Fruit fly (Drosophila melanogaster) whole organism, embryonic: ENCODE measurements around the gene CG5498.

Experiments used
- B-H1 ChIP-seq: fragments of 200-800 bp; sonication (Bioruptor generic); IDR thresholded peaks from 3 replicates; pipeline ENCODE4 v1.3.6; 2022; ENCODE audit warnings: missing biosample characterization, missing genetic modification characterization
- C15 ChIP-seq: fragments of 200-800 bp; sonication (Bioruptor generic); IDR thresholded peaks from 3 replicates; pipeline ENCODE4 v1.3.6; 2022; ENCODE audit warnings: missing biosample characterization, missing genetic modification characterization
- CG10209 ChIP-seq: fragments of 200-800 bp; sonication (Bioruptor generic); optimal IDR thresholded peaks from 3 replicates; lab custom pipeline; 2017; ENCODE audit warnings: missing biosample characterization, mild to moderate bottlenecking, missing genetic modification characterization, missing genetic modification reagents
- CG10366 ChIP-seq: fragments of 200-800 bp; sonication (Bioruptor generic); IDR thresholded peaks from 2 replicates; pipeline ENCODE4 v1.3.6; 2022; ENCODE audit warnings: missing biosample characterization, missing genetic modification characterization
- CG10959 ChIP-seq: fragments of 200-800 bp; sonication (Bioruptor generic); IDR thresholded peaks from 2 replicates; pipeline ENCODE4 v1.3.6; 2022; ENCODE audit warnings: missing biosample characterization, missing genetic modification characterization
- CG10979 ChIP-seq: fragments of 200-800 bp; sonication (Bioruptor generic); optimal IDR thresholded peaks from 2 replicates; lab custom pipeline; 2018; ENCODE audit warnings: missing biosample characterization, mild to moderate bottlenecking, missing genetic modification characterization, moderate library complexity
- CG11456 ChIP-seq: fragments of 200-800 bp; sonication (Bioruptor generic); IDR thresholded peaks from 3 replicates; pipeline ENCODE4 v1.3.6; 2022; ENCODE audit warnings: missing biosample characterization, missing genetic modification characterization
- CG11723 ChIP-seq: fragments of 200-800 bp; sonication (Bioruptor generic); optimal IDR thresholded peaks from 2 replicates; lab custom pipeline; 2017; ENCODE audit warnings: missing biosample characterization, mild to moderate bottlenecking, missing genetic modification characterization
- CG12155 ChIP-seq: fragments of 200-800 bp; sonication (Bioruptor generic); optimal IDR thresholded peaks from 3 replicates; lab custom pipeline; 2016; ENCODE audit warnings: missing biosample characterization, missing genetic modification characterization
- CG12299 ChIP-seq: fragments of 200-800 bp; sonication (Bioruptor generic); optimal IDR thresholded peaks from 2 replicates; lab custom pipeline; 2018; ENCODE audit warnings: missing biosample characterization, mild to moderate bottlenecking, missing genetic modification characterization
- CG13123 ChIP-seq: fragments of 200-800 bp; sonication (Bioruptor generic); optimal IDR thresholded peaks from 2 replicates; lab custom pipeline; 2016; ENCODE audit warnings: missing biosample characterization, missing genetic modification characterization
- CG14050 ChIP-seq: fragments of 200-800 bp; sonication (Bioruptor generic); IDR thresholded peaks from 3 replicates; pipeline ENCODE4 v1.3.6; 2022; ENCODE audit warnings: missing biosample characterization, missing genetic modification characterization
- CG14441 ChIP-seq: fragments of 200-800 bp; sonication (Bioruptor generic); IDR thresholded peaks from 2 replicates; pipeline ENCODE4 v1.3.6; 2022; ENCODE audit warnings: missing biosample characterization, missing genetic modification characterization
- CG17186 ChIP-seq: fragments of 200-800 bp; sonication (Bioruptor generic); optimal IDR thresholded peaks from 3 replicates; lab custom pipeline; 2017; ENCODE audit warnings: missing biosample characterization, missing genetic modification reagents, missing genetic modification characterization
- CG18262 ChIP-seq: fragments of 200-800 bp; optimal IDR thresholded peaks from 3 replicates; lab custom pipeline; 2019; ENCODE audit warnings: missing biosample characterization, mild to moderate bottlenecking, missing genetic modification characterization, moderate library complexity
- CG3065 ChIP-seq: fragments of 200-800 bp; sonication (Bioruptor generic); optimal IDR thresholded peaks from 2 replicates; lab custom pipeline; 2016; ENCODE audit warnings: missing biosample characterization, missing genetic modification characterization
- CG4404 ChIP-seq: fragments of 200-800 bp; sonication (Bioruptor generic); IDR thresholded peaks from 2 replicates; pipeline ENCODE4 v1.3.6; 2022; ENCODE audit warnings: missing biosample characterization, missing genetic modification characterization
- CG6854 ChIP-seq: fragments of 200-800 bp; sonication (Bioruptor generic); optimal IDR thresholded peaks from 3 replicates; lab custom pipeline; 2017; ENCODE audit warnings: missing biosample characterization, mild to moderate bottlenecking, missing genetic modification characterization
- CG7556 ChIP-seq: fragments of 200-800 bp; sonication (Bioruptor generic); optimal IDR thresholded peaks from 2 replicates; lab custom pipeline; 2017; ENCODE audit warnings: missing biosample characterization, mild to moderate bottlenecking, missing genetic modification characterization
- CG9797 ChIP-seq: fragments of 200-800 bp; sonication (Bioruptor generic); optimal IDR thresholded peaks from 3 replicates; lab custom pipeline; 2018; ENCODE audit warnings: missing biosample characterization, mild to moderate bottlenecking, missing genetic modification characterization
- Gsc ChIP-seq: fragments of 200-800 bp; sonication (Bioruptor generic); IDR thresholded peaks from 2 replicates; pipeline ENCODE4 v1.3.6; 2022; ENCODE audit warnings: missing biosample characterization, missing genetic modification characterization
- HLHmδ ChIP-seq: fragments of 200-800 bp; sonication (Bioruptor generic); optimal IDR thresholded peaks from 2 replicates; lab custom pipeline; 2018; ENCODE audit warnings: missing biosample characterization, mild to moderate bottlenecking, missing genetic modification characterization, moderate library complexity
- Hmr ChIP-seq: fragments of 200-800 bp; sonication (Bioruptor generic); optimal IDR thresholded peaks from 3 replicates; lab custom pipeline; 2017; ENCODE audit warnings: mild to moderate bottlenecking, missing biosample characterization, missing genetic modification reagents, missing genetic modification characterization
- Hr3 ChIP-seq: fragments of 200-800 bp; sonication (Bioruptor generic); optimal IDR thresholded peaks from 3 replicates; lab custom pipeline; 2016; ENCODE audit warnings: missing biosample characterization, missing genetic modification characterization
- Meics ChIP-seq: fragments of 200-800 bp; sonication (Bioruptor generic); optimal IDR thresholded peaks from 2 replicates; lab custom pipeline; 2017; ENCODE audit warnings: missing biosample characterization, mild to moderate bottlenecking, missing genetic modification characterization
- NC2β ChIP-seq: fragments of 200-800 bp; sonication (Bioruptor generic); optimal IDR thresholded peaks from 2 replicates; lab custom pipeline; 2016; ENCODE audit warnings: missing biosample characterization, missing genetic modification characterization
- NFAT ChIP-seq: fragments of 200-800 bp; sonication (Bioruptor generic); IDR thresholded peaks from 2 replicates; pipeline ENCODE4 v1.3.6; 2022; ENCODE audit warnings: missing biosample characterization, missing genetic modification characterization
- Trl ChIP-seq, 3 experiments: fragments of >200 bp in 2 of 3; fragments of 200-800 bp in 1 of 3; sonication (Bioruptor generic) in 1 of 3; optimal IDR thresholded peaks; 2 replicates in 1 of 3; 3 replicates in 2 of 3; lab custom pipeline; 2016 to 2017; ENCODE audit warnings: missing biosample characterization in 1 of 3, missing genetic modification characterization in 1 of 3
- Xrp1 ChIP-seq: fragments of 200-800 bp; sonication (Bioruptor generic); IDR thresholded peaks from 2 replicates; pipeline ENCODE4 v1.3.6; 2022; ENCODE audit warnings: missing biosample characterization, missing genetic modification characterization
- YL-1 ChIP-seq: fragments of 200-800 bp; sonication (Bioruptor generic); optimal IDR thresholded peaks from 3 replicates; lab custom pipeline; 2017; ENCODE audit warnings: missing biosample characterization, mild to moderate bottlenecking, missing genetic modification characterization
- az2 ChIP-seq: fragments of 200-800 bp; sonication (Bioruptor generic); optimal IDR thresholded peaks from 3 replicates; lab custom pipeline; 2016; ENCODE audit warnings: missing biosample characterization, missing genetic modification characterization
- cato ChIP-seq: fragments of 200-800 bp; sonication (Bioruptor generic); optimal IDR thresholded peaks from 2 replicates; lab custom pipeline; 2016; ENCODE audit warnings: missing biosample characterization, missing genetic modification characterization, borderline replicate concordance
- dimm ChIP-seq: fragments of 200-800 bp; sonication (Bioruptor generic); IDR thresholded peaks from 2 replicates; pipeline ENCODE4 v1.3.6; 2022; ENCODE audit warnings: missing biosample characterization, missing genetic modification characterization
- dm ChIP-seq: fragments of 200-800 bp; sonication (Bioruptor generic); optimal IDR thresholded peaks from 3 replicates; lab custom pipeline; 2016; ENCODE audit warnings: missing biosample characterization, missing genetic modification characterization
- exex ChIP-seq: fragments of 200-800 bp; sonication (Bioruptor generic); optimal IDR thresholded peaks from 4 replicates; lab custom pipeline; 2018; ENCODE audit warnings: missing biosample characterization, mild to moderate bottlenecking, missing genetic modification characterization, moderate library complexity
- eyg ChIP-seq: fragments of 200-800 bp; sonication (Bioruptor generic); optimal IDR thresholded peaks from 3 replicates; lab custom pipeline; 2016; ENCODE audit warnings: missing biosample characterization, missing genetic modification characterization
- fu2 ChIP-seq: fragments of 200-800 bp; sonication (Bioruptor generic); optimal IDR thresholded peaks from 2 replicates; lab custom pipeline; 2016; ENCODE audit warnings: missing biosample characterization, missing genetic modification characterization
- grau ChIP-seq: fragments of 200-800 bp; optimal IDR thresholded peaks from 3 replicates; lab custom pipeline; 2019; ENCODE audit warnings: missing biosample characterization, mild to moderate bottlenecking, missing genetic modification characterization, moderate library complexity
- grn ChIP-seq: fragments of 200-800 bp; sonication (Bioruptor generic); optimal IDR thresholded peaks from 3 replicates; lab custom pipeline; 2017; ENCODE audit warnings: missing biosample characterization, missing genetic modification characterization
- gt ChIP-seq: fragments of 200-800 bp; sonication (Bioruptor generic); IDR thresholded peaks from 2 replicates; pipeline ENCODE4 v1.3.6; 2022; ENCODE audit warnings: missing biosample characterization, missing genetic modification characterization
- hth ChIP-seq: fragments of >200 bp; optimal IDR thresholded peaks from 2 replicates; lab custom pipeline; 2017; ENCODE audit warnings: inconsistent platforms
- klu ChIP-seq: fragments of 200-800 bp; sonication (Bioruptor generic); IDR thresholded peaks from 2 replicates; pipeline ENCODE4 v1.3.6; 2022; ENCODE audit warnings: missing biosample characterization, missing genetic modification characterization
- maf-S ChIP-seq: fragments of 200-800 bp; sonication (Bioruptor generic); optimal IDR thresholded peaks from 2 replicates; lab custom pipeline; 2016; ENCODE audit warnings: missing biosample characterization, missing genetic modification characterization
- mirr ChIP-seq: fragments of 200-800 bp; sonication (Bioruptor generic); optimal IDR thresholded peaks from 3 replicates; lab custom pipeline; 2018; ENCODE audit warnings: missing biosample characterization, mild to moderate bottlenecking, missing genetic modification characterization
- mld ChIP-seq: fragments of 200-800 bp; sonication (Bioruptor generic); IDR thresholded peaks from 3 replicates; pipeline ENCODE4 v1.3.6; 2022; ENCODE audit warnings: missing biosample characterization, missing genetic modification characterization; ENCODE audit not compliant: partially characterized antibody
- nom ChIP-seq: fragments of 200-800 bp; sonication (Bioruptor generic); optimal IDR thresholded peaks from 2 replicates; lab custom pipeline; 2017; ENCODE audit warnings: missing biosample characterization, missing genetic modification characterization, mild to moderate bottlenecking, moderate library complexity, missing genetic modification reagents
- sd ChIP-seq: fragments of 200-800 bp; sonication (Bioruptor generic); optimal IDR thresholded peaks from 3 replicates; lab custom pipeline; 2018; ENCODE audit warnings: missing biosample characterization, mild to moderate bottlenecking, missing genetic modification characterization, moderate library complexity
- tin ChIP-seq: fragments of 200-800 bp; sonication (Bioruptor generic); optimal IDR thresholded peaks from 3 replicates; lab custom pipeline; 2016; ENCODE audit warnings: missing biosample characterization, missing genetic modification characterization
- twi ChIP-seq: fragments of 200-800 bp; optimal IDR thresholded peaks from 2 replicates; lab custom pipeline; 2019; ENCODE audit warnings: missing biosample characterization, mild to moderate bottlenecking, missing genetic modification characterization, moderate library complexity
- zfh1 ChIP-seq: fragments of 200-800 bp; sonication (Bioruptor generic); IDR thresholded peaks from 3 replicates; pipeline ENCODE4 v1.3.6; 2022; ENCODE audit warnings: missing biosample characterization, missing genetic modification characterization

Gene CG5498

DNA sequence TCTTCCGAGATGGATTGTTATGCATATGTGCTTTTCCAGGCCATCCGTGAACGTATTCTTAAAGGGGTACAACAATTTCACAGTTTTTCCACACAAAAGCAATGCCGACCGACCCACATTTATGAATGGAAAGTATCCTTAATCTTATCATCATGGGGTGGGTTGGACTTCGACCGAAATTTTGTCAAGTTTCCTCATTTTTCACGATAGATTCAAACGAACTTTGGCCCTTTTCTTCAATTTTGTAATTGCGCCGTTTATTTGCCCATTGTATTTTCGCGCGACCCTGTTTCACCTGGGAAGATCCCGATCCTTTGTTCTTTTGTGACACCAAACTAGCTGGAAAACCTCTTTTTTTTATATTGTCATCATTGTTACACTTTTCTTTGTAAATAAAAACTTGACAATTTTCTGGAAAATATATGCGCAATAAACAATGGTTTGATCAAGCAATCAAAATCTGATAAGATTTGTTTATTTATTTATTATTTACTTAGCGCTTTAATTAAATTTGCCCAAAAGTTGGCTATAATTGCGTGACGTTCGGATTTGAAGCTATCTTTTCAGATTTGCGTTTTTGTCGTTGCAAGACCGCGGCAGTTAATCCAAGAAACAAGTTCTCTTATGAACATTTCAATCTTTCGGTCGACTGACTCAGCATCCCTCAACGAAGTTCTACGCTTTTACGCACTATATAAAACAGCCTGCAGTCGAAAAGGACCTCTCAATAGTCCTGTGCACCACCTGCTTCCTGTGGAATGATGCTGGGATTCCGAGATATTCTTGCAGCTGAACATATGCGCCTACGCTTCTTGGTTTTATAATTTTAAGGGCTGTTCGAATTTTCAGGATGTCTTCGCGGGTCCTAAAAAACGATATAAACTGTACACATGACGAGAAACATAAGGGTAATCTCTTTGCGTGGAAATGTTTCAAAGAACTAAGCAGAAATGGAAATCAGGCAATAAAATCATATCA, 22.4 kb upstream of the CG5498 start (continued):
- TF ChIP-seq Hmr (GFP tag; lab: Kevin White, UChicago) (peak; percentile 49), CG10366 (GFP tag; lab: Robert Waterston, UW) (no peak), CG14050 (GFP tag; lab: Robert Waterston, UW) (no peak), NC2β (GFP tag; lab: Kevin White, UChicago) (no peak), az2 (GFP tag; lab: Kevin White, UChicago) (no peak), CG10979 (tag; lab: Kevin White, UChicago) (no peak), mld (GFP tag; lab: Robert Waterston, UW) (no peak), dm (no peak), CG14441 (GFP tag; lab: Robert Waterston, UW) (no peak), hth (lab: Kevin White, UChicago) (no peak), fu2 (GFP tag; lab: Kevin White, UChicago) (no peak), HLHmδ (no peak), NFAT (GFP tag; lab: Robert Waterston, UW) (no peak), CG4404 (GFP tag; lab: Robert Waterston, UW) (no peak), C15 (GFP tag; lab: Robert Waterston, UW) (no peak), sd (tag; lab: Kevin White, UChicago) (no peak), CG9797 (no peak), CG18262 (tag; lab: Kevin White, UChicago) (no peak), zfh1 (GFP tag; lab: Robert Waterston, UW) (no peak), CG12299 (tag; lab: Kevin White, UChicago) (peak; percentile 34), mirr (GFP tag; lab: Kevin White, UChicago) (no peak), Gsc (no peak), CG12155 (GFP tag; lab: Kevin White, UChicago) (no peak), twi (peak; percentile 65), cato (GFP tag; lab: Kevin White, UChicago) (no peak), Hr3 (no peak), CG11456 (GFP tag; lab: Robert Waterston, UW) (no peak), klu (no peak), exex (tag; lab: Kevin White, UChicago) (peak; percentile 28), CG10209 (GFP tag; lab: Kevin White, UChicago) (no peak), gt (GFP tag; lab: Robert Waterston, UW) (no peak), grn (GFP tag; lab: Kevin White, UChicago) (peak; percentile 79), YL-1 (GFP tag; lab: Kevin White, UChicago) (no peak), CG11723 (no peak), B-H1 (no peak), grau (tag; lab: Kevin White, UChicago) (no peak), Xrp1 (GFP tag; lab: Robert Waterston, UW) (no peak), Trl (optimal IDR thresholded peaks at IDR 0.05; lab: Kevin White, UChicago) (no peak), Trl (GFP tag; optimal IDR thresholded peaks at IDR 0.05; lab: Kevin White, UChicago) (no peak), tin (GFP tag; lab: Kevin White, UChicago) (no peak), CG7556 (GFP tag; lab: Kevin White, UChicago) (no peak), eyg (GFP tag; lab: Kevin White, UChicago) (no peak), maf-S (GFP tag; lab: Kevin White, UChicago) (no peak), CG13123 (GFP tag; lab: Kevin White, UChicago) (no peak), CG6854 (GFP tag; lab: Kevin White, UChicago) (no peak), CG17186 (no peak), CG10959 (no peak), Meics (GFP tag; lab: Kevin White, UChicago) (peak; percentile 8), nom (GFP tag; lab: Kevin White, UChicago) (no peak), dimm (GFP tag; lab: Robert Waterston, UW) (no peak), CG3065 (no peak)
